Worm (Caenorhabditis elegans) whole organism, late embryonic: ENCODE results near the gene str-262.

Experiments used
- C08G9.2 ChIP-seq: sonication (generic microtip); optimal IDR thresholded peaks from 2 replicates; lab custom pipeline; 2016; ENCODE audit warnings: mild to moderate bottlenecking, missing genetic modification characterization, moderate library complexity, missing compliant biosample characterization
- K09A11.1 ChIP-seq: sonication (generic microtip); optimal IDR thresholded peaks from 2 replicates; lab custom pipeline; 2017; ENCODE audit warnings: antibody characterized with exemption, mild to moderate bottlenecking, missing genetic modification characterization, missing compliant biosample characterization; ENCODE audit not compliant: insufficient read depth
- T23F11.4 ChIP-seq: fragments of 200-800 bp; sonication (Bioruptor generic); optimal IDR thresholded peaks from 2 replicates; lab custom pipeline; 2018; ENCODE audit warnings: mild to moderate bottlenecking, missing genetic modification characterization, missing compliant biosample characterization
- Y22D7AL.16 ChIP-seq: sonication (generic microtip); optimal IDR thresholded peaks from 2 replicates; lab custom pipeline; 2016; ENCODE audit warnings: missing genetic modification characterization, missing compliant biosample characterization
- ceh-14 ChIP-seq: sonication (generic microtip); optimal IDR thresholded peaks from 2 replicates; lab custom pipeline; 2016; ENCODE audit warnings: missing genotype, missing genetic modification characterization, missing compliant biosample characterization
- ceh-18 ChIP-seq: sonication (generic microtip); optimal IDR thresholded peaks from 2 replicates; lab custom pipeline; 2016; ENCODE audit warnings: missing genetic modification characterization, missing compliant biosample characterization
- ceh-19 ChIP-seq: fragments of 200-800 bp; sonication (Bioruptor generic); optimal IDR thresholded peaks from 2 replicates; lab custom pipeline; 2018; ENCODE audit warnings: mild to moderate bottlenecking, missing genetic modification characterization, missing compliant biosample characterization
- ceh-2 ChIP-seq: sonication (generic microtip); optimal IDR thresholded peaks from 2 replicates; lab custom pipeline; 2016; ENCODE audit warnings: missing genotype, missing genetic modification characterization, missing compliant biosample characterization
- ceh-22 ChIP-seq: sonication (generic microtip); optimal IDR thresholded peaks from 2 replicates; lab custom pipeline; 2017; ENCODE audit warnings: missing biosample characterization, missing genetic modification characterization
- ceh-30 ChIP-seq: fragments of 150-350 bp; optimal IDR thresholded peaks from 2 replicates; lab custom pipeline; 2014; ENCODE audit warnings: missing biosample characterization, missing genetic modification characterization
- ceh-48 ChIP-seq: sonication (generic microtip); optimal IDR thresholded peaks from 2 replicates; lab custom pipeline; 2016; ENCODE audit warnings: missing genetic modification characterization, inconsistent platforms, missing compliant biosample characterization
- ceh-6 ChIP-seq: fragments of 200-800 bp; sonication (Bioruptor generic); optimal IDR thresholded peaks from 2 replicates; lab custom pipeline; 2018; ENCODE audit warnings: mild to moderate bottlenecking, missing genetic modification characterization, missing compliant biosample characterization
- ceh-9 ChIP-seq: sonication (generic microtip); optimal IDR thresholded peaks from 2 replicates; lab custom pipeline; 2016; ENCODE audit warnings: mild to moderate bottlenecking, missing genetic modification characterization, inconsistent platforms, missing compliant biosample characterization
- che-1 ChIP-seq: sonication (generic microtip); optimal IDR thresholded peaks from 2 replicates; lab custom pipeline; 2016; ENCODE audit warnings: mild to moderate bottlenecking, missing genetic modification characterization, missing compliant biosample characterization
- dmd-4 ChIP-seq: sonication (generic microtip); optimal IDR thresholded peaks from 2 replicates; lab custom pipeline; 2016; ENCODE audit warnings: borderline replicate concordance, missing genetic modification characterization, missing compliant biosample characterization
- elt-2 ChIP-seq: sonication (generic microtip); optimal IDR thresholded peaks from 2 replicates; lab custom pipeline; 2016; ENCODE audit warnings: missing genetic modification reagents, missing genetic modification characterization, missing compliant biosample characterization
- elt-4 ChIP-seq: sonication (generic microtip); optimal IDR thresholded peaks from 2 replicates; lab custom pipeline; 2016; ENCODE audit warnings: missing genetic modification characterization, missing compliant biosample characterization
- eyg-1 ChIP-seq: sonication (generic microtip); optimal IDR thresholded peaks from 2 replicates; lab custom pipeline; 2016; ENCODE audit warnings: missing genotype, missing genetic modification characterization, missing compliant biosample characterization
- fkh-6 ChIP-seq: sonication (generic microtip); optimal IDR thresholded peaks from 2 replicates; lab custom pipeline; 2016; ENCODE audit warnings: missing genetic modification characterization, missing compliant biosample characterization
- gmeb-2 ChIP-seq: sonication (generic microtip); optimal IDR thresholded peaks from 2 replicates; lab custom pipeline; 2016; ENCODE audit warnings: missing genetic modification characterization, inconsistent platforms, missing compliant biosample characterization
- hlh-30 ChIP-seq: sonication (generic microtip); optimal IDR thresholded peaks from 2 replicates; lab custom pipeline; 2017; ENCODE audit warnings: antibody characterized with exemption, missing genetic modification characterization, missing compliant biosample characterization; ENCODE audit not compliant: insufficient read depth
- hlh-8 ChIP-seq: sonication (generic microtip); optimal IDR thresholded peaks from 2 replicates; lab custom pipeline; 2016; ENCODE audit warnings: missing genotype, missing genetic modification characterization, missing compliant biosample characterization
- lin-11 ChIP-seq: fragments of 200-800 bp; sonication (Bioruptor generic); optimal IDR thresholded peaks from 2 replicates; lab custom pipeline; 2018; ENCODE audit warnings: mild to moderate bottlenecking, missing genetic modification characterization, missing compliant biosample characterization
- madf-2 ChIP-seq: sonication (generic microtip); optimal IDR thresholded peaks from 2 replicates; lab custom pipeline; 2017; ENCODE audit warnings: missing genetic modification characterization, missing compliant biosample characterization
- mec-3 ChIP-seq: sonication (generic microtip); optimal IDR thresholded peaks from 2 replicates; lab custom pipeline; 2016; ENCODE audit warnings: borderline replicate concordance, missing genetic modification characterization, missing compliant biosample characterization
- nfya-1 ChIP-seq: sonication (generic microtip); optimal IDR thresholded peaks from 2 replicates; lab custom pipeline; 2017; ENCODE audit warnings: missing genetic modification characterization, mild to moderate bottlenecking, missing compliant biosample characterization, antibody characterized with exemption, moderate library complexity
- nhr-232 ChIP-seq: sonication (generic microtip); optimal IDR thresholded peaks from 2 replicates; lab custom pipeline; 2016; ENCODE audit warnings: missing genetic modification characterization, missing compliant biosample characterization
- npax-4 ChIP-seq: sonication (generic microtip); optimal IDR thresholded peaks from 2 replicates; lab custom pipeline; 2016; ENCODE audit warnings: missing genetic modification characterization, missing compliant biosample characterization
- pros-1 ChIP-seq: fragments of 150-350 bp; optimal IDR thresholded peaks from 2 replicates; lab custom pipeline; 2014; ENCODE audit warnings: missing biosample characterization, missing genetic modification reagents, missing genetic modification characterization
- rnt-1 ChIP-seq: sonication (generic microtip); optimal IDR thresholded peaks from 2 replicates; lab custom pipeline; 2016; ENCODE audit warnings: missing genetic modification characterization, missing compliant biosample characterization
- sox-2 ChIP-seq: fragments of 200-800 bp; sonication (Bioruptor generic); IDR thresholded peaks from 2 replicates; pipeline ENCODE4 v1.3.6; 2022; ENCODE audit warnings: missing genetic modification reagents, missing genetic modification characterization, missing compliant biosample characterization
- sox-4 ChIP-seq: sonication (generic microtip); optimal IDR thresholded peaks from 2 replicates; lab custom pipeline; 2017; ENCODE audit warnings: mild to moderate bottlenecking, missing genetic modification characterization, inconsistent platforms, missing compliant biosample characterization
- tbx-2 ChIP-seq: sonication (generic microtip); optimal IDR thresholded peaks from 2 replicates; lab custom pipeline; 2016; ENCODE audit warnings: missing genetic modification characterization, missing compliant biosample characterization
- tbx-7 ChIP-seq: sonication (generic microtip); optimal IDR thresholded peaks from 2 replicates; lab custom pipeline; 2016; ENCODE audit warnings: missing genotype, missing genetic modification characterization, missing compliant biosample characterization
- unc-42 ChIP-seq: sonication (generic microtip); optimal IDR thresholded peaks from 2 replicates; lab custom pipeline; 2016; ENCODE audit warnings: missing genotype, missing genetic modification characterization, missing compliant biosample characterization
- unc-55 ChIP-seq: sonication (generic microtip); optimal IDR thresholded peaks from 2 replicates; lab custom pipeline; 2017; ENCODE audit warnings: missing biosample characterization, missing genetic modification reagents, missing genetic modification characterization
- unc-86 ChIP-seq: sonication (generic microtip); optimal IDR thresholded peaks from 2 replicates; lab custom pipeline; 2016; ENCODE audit warnings: missing genetic modification characterization, missing compliant biosample characterization
- zip-5 ChIP-seq: sonication (generic microtip); optimal IDR thresholded peaks from 2 replicates; lab custom pipeline; 2016; ENCODE audit warnings: missing genetic modification characterization, missing compliant biosample characterization
- ztf-16 ChIP-seq: sonication (generic microtip); optimal IDR thresholded peaks from 2 replicates; lab custom pipeline; 2017; ENCODE audit warnings: missing genetic modification characterization, missing compliant biosample characterization

The str-262 gene

DNA sequence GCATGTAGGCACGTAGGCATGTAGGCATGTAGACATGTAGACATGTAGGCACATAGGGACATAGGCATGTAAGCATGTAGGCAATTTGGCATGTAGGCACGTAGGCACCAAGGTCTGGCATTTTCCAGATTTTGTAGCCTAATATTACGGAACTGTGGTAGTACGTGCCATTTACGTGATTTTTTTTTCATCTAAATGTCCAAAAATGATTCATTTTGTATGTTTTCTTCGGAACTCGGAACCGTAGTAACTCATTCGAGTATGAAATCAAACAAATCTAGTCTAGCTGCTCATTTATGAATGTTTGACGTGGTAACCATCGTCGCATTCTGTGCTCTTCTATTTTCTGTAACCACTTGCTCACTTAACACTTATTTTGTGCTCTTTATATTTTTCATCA, 25.8 kb upstream of the str-262 start, which contains the start of gene srbc-59:
TSS of gene srbc-59 (plus strand) at position 301 of the 400 bp plus-strand sequence.
- TF ChIP-seq ceh-14 (tag; lab: Kevin White, UChicago) (no peak), madf-2 (tag; lab: Kevin White, UChicago) (no peak), ceh-2 (tag; lab: Kevin White, UChicago) (no peak), tbx-7 (tag; lab: Kevin White, UChicago) (no peak), ceh-48 (tag; lab: Kevin White, UChicago) (no peak), ceh-6 (GFP tag; lab: Kevin White, UChicago) (no peak), elt-4 (no peak), fkh-6 (tag; lab: Kevin White, UChicago) (no peak), Y22D7AL.16 (no peak), unc-42 (tag; lab: Kevin White, UChicago) (no peak), unc-86 (tag; lab: Kevin White, UChicago) (no peak), nhr-232 (tag; lab: Kevin White, UChicago) (no peak), elt-2 (no peak), eyg-1 (tag; lab: Kevin White, UChicago) (no peak), lin-11 (tag; lab: Kevin White, UChicago) (no peak), hlh-30 (tag; lab: Kevin White, UChicago) (no peak), zip-5 (no peak), mec-3 (tag; lab: Kevin White, UChicago) (no peak)

DNA sequence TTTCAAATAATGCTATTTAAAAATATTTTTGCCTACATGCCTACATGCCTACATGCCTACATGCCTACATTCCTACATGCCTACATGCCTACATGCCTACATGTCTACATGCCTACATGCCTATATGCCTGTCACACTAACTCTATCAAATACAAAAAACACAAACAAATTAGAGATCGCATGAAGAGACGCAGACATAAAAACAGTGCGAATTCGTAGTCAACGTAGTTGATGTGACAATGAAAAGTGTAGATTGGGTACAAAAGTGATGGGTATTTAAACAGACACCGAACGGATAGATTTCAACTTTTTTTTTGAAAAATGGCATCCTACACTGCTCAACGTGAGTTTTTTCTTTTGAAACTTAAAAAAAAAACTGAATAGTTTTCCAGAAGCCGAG, 24.7 kb upstream of the str-262 start, which contains the start of gene R09E12.9:
TSS of gene R09E12.9 (plus strand) at position 316 of the 400 bp plus-strand sequence.
- TF ChIP-seq unc-55 (GFP tag; lab: Kevin White, UChicago) (no peak), pros-1 (tag; lab: Kevin White, UChicago) (no peak), rnt-1 (no peak), elt-2 (no peak), zip-5 (no peak), dmd-4 (tag; lab: Kevin White, UChicago) (no peak), ceh-48 (tag; lab: Kevin White, UChicago) (no peak), tbx-2 (tag; lab: Kevin White, UChicago) (no peak), tbx-7 (tag; lab: Kevin White, UChicago) (no peak), ztf-16 (tag; lab: Kevin White, UChicago) (no peak), ceh-22 (tag; lab: Kevin White, UChicago) (no peak), T23F11.4 (GFP tag; lab: Kevin White, UChicago) (no peak), lin-11 (tag; lab: Kevin White, UChicago) (no peak), K09A11.1 (no peak), gmeb-2 (tag; lab: Kevin White, UChicago) (no peak), ceh-30 (tag; lab: Kevin White, UChicago) (no peak), ceh-9 (tag; lab: Kevin White, UChicago) (no peak), mec-3 (tag; lab: Kevin White, UChicago) (no peak), npax-4 (tag; lab: Kevin White, UChicago) (no peak), che-1 (tag; lab: Kevin White, UChicago) (no peak)
- TF ChIP-seq, all 69 proteins: peak for 0

DNA sequence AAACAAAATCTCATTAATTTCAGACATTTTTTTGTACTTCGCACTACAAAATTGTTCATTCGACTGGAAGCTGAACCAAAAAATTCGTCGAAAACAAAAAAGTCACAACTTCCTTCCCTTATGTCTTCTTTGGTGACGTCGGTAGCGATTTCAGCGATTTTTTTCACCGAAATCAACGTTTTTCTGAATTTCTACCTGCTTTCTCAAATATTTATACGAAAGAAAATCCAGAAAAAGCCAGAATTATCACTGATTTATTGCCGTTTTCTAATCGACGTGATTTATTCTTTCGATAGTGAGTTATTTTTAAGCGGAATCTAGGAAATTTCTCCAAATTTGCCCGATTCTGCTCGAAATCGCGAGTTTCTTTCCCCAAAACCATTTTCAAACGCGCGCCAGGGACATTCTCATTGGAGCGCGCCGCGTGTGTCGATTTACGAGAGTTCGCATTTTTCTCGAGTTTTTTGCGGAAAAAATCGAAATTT, 22.3 kb upstream of the str-262 start, which contains the start of gene srbc-58:
TSS of gene srbc-58 (plus strand) at position 121 of the 485 bp plus-strand sequence.
- no peak for TF ChIP-seq sox-2
- TF ChIP-seq ceh-6 (GFP tag; lab: Kevin White, UChicago) = no peak
- TF ChIP-seq sox-4 = no peak
- TF ChIP-seq eyg-1 (tag; lab: Kevin White, UChicago) = no peak
- TF ChIP-seq nfya-1 (tag; lab: Kevin White, UChicago) = no peak
- TF ChIP-seq hlh-8 (tag; lab: Kevin White, UChicago) = no peak
- no peak for TF ChIP-seq C08G9.2 (tag; lab: Kevin White, UChicago)
- no peak for TF ChIP-seq ceh-18 (tag; lab: Kevin White, UChicago)
- TF ChIP-seq ceh-19 (GFP tag; lab: Kevin White, UChicago) = no peak
